Worm (Caenorhabditis elegans) whole organism, young adult: ENCODE data around the gene C17G10.7.

Experiments used
- F33H1.4 ChIP-seq: fragments of 200-800 bp; sonication (Bioruptor generic); IDR thresholded peaks from 2 replicates; pipeline ENCODE4 v1.3.6; 2022; ENCODE audit warnings: missing genetic modification reagents, missing genetic modification characterization, missing compliant biosample characterization
- die-1 ChIP-seq: sonication (generic microtip); optimal IDR thresholded peaks from 2 replicates; lab custom pipeline; 2016; ENCODE audit warnings: missing genotype, mild to moderate bottlenecking, missing genetic modification characterization, missing compliant biosample characterization
- lin-35 ChIP-seq, 3 experiments: fragments of 150-350 bp in 2 of 3; sonication (generic microtip) in 1 of 3; optimal IDR thresholded peaks; 2 replicates each; lab custom pipeline; 2014 to 2018; ENCODE audit warnings: missing biosample characterization in 3 of 3, missing genetic modification characterization in 3 of 3, missing genetic modification reagents in 3 of 3
- pha-4 ChIP-seq: fragments of 150-350 bp; sonication (generic microtip); optimal IDR thresholded peaks from 2 replicates; lab custom pipeline; 2014; ENCODE audit warnings: missing biosample characterization, missing genetic modification reagents, missing genetic modification characterization
- snpc-4 ChIP-seq, 5 experiments: fragments of 150-350 bp in 1 of 5; sonication (generic microtip) in 4 of 5; optimal IDR thresholded peaks; 2 replicates each; lab custom pipeline; 2014 to 2018; ENCODE audit warnings: missing genetic modification characterization in 5 of 5, missing biosample characterization in 3 of 5, antibody characterized with exemption in 2 of 5, mild to moderate bottlenecking in 2 of 5, missing compliant biosample characterization in 2 of 5, missing genotype in 2 of 5, moderate library complexity in 2 of 5, missing genetic modification reagents in 1 of 5

DNA sequence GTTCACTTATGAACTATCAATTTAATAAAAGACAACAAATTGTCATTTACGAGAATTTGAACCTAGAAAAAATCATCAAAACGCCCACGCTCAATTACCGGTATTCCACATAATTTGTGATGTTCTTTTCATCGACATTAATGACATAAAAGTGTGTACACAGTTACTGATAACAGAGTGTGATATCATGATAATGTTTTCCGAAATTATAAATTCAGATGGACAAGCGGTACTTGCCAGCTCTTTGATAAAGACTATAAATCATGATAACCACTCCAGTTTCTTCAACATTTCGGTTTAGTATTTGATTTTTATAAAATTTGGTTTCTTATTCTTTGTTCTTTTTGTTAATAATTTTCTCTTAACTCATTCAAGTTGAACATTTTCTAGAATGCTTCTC, 21.9 kb downstream of the C17G10.7 start, which contains the start of gene lys-8:
- TF ChIP-seq snpc-4 (GFP tag; optimal IDR thresholded peaks at IDR 0.05; lab: Kevin White, UChicago) (no peak), snpc-4 (tag; optimal IDR thresholded peaks at IDR 0.05; lab: Kevin White, UChicago) (peak in 1 of 4 experiments; percentile 49), lin-35 (GFP tag; optimal IDR thresholded peaks at IDR 0.05; lab: Kevin White, UChicago) (no peak), die-1 (no peak), pha-4 (no peak), F33H1.4 (GFP tag; lab: Robert Waterston, UW) (no peak)
